Fruit fly (Drosophila melanogaster): ENCODE measurements around the gene CRMP.

Gene CRMP

dm6 chr3R:5573883-5574282 lies 3.0 kb downstream of the CRMP start:
- peak; percentile 44 for TF ChIP-seq Met (GFP tag; optimal IDR thresholded peaks at IDR 0.05)
- TF ChIP-seq OdsH (GFP tag; optimal IDR thresholded peaks at IDR 0.05): no peak
- no peak for TF ChIP-seq Lpt (GFP tag; optimal IDR thresholded peaks at IDR 0.05)
- no peak for TF ChIP-seq CG3032 (tag; optimal IDR thresholded peaks at IDR 0.05)
- TF ChIP-seq ss (GFP tag; optimal IDR thresholded peaks at IDR 0.05): no peak
- TF ChIP-seq dac (GFP tag; optimal IDR thresholded peaks at IDR 0.05): no peak
- TF ChIP-seq CG6854 (GFP tag; optimal IDR thresholded peaks at IDR 0.05): no peak
- no peak for TF ChIP-seq CG16779 (tag; optimal IDR thresholded peaks at IDR 0.05)
- peak; percentile 2 for TF ChIP-seq CG31627 (GFP tag; optimal IDR thresholded peaks at IDR 0.05)
- TF ChIP-seq Ets21C (GFP tag; optimal IDR thresholded peaks at IDR 0.05): no peak
- TF ChIP-seq Eip93F (GFP tag; optimal IDR thresholded peaks at IDR 0.05): no peak
- no peak for TF ChIP-seq fd85E (GFP tag; optimal IDR thresholded peaks at IDR 0.05)
- no peak for TF ChIP-seq CG15336 (GFP tag; IDR thresholded peaks at IDR 0.05)
- no peak for TF ChIP-seq CG6808 (GFP tag; optimal IDR thresholded peaks at IDR 0.05)
- peak; percentile 16 for TF ChIP-seq cyc (GFP tag; optimal IDR thresholded peaks at IDR 0.05)
- TF ChIP-seq CG6163 (GFP tag; IDR thresholded peaks at IDR 0.05): no peak
- no peak for TF ChIP-seq CG8119 (GFP tag; IDR thresholded peaks at IDR 0.05)

dm6 chr3R:5587863-5588519 lies 17.1 kb downstream of the CRMP start, which contains the start of gene CG2926:
Gene CG2926, minus strand, starts transcription at chr3R:5588380.
- TF ChIP-seq CG15336 (GFP tag; IDR thresholded peaks at IDR 0.05) (peak; percentile 28; the same call in 1 of the 2 replicates), CG31627 (GFP tag; optimal IDR thresholded peaks at IDR 0.05) (peak; percentile 18), lz (GFP tag; optimal IDR thresholded peaks at IDR 0.05) (peak; percentile 40), esn (GFP tag; optimal IDR thresholded peaks at IDR 0.05) (peak; percentile 43), CG6854 (GFP tag; optimal IDR thresholded peaks at IDR 0.05) (peak; percentile 45), CG6163 (GFP tag; IDR thresholded peaks at IDR 0.05) (no peak; the same call in 2 of the 3 replicates), CG16779 (tag; optimal IDR thresholded peaks at IDR 0.05) (no peak), CG8119 (GFP tag; IDR thresholded peaks at IDR 0.05) (no peak), cyc (GFP tag; optimal IDR thresholded peaks at IDR 0.05) (peak; percentile 31)

- TF ChIP-seq svp (GFP tag) (no peak), CG11762 (GFP tag; optimal IDR thresholded peaks at IDR 0.05; ENCODE audit: insufficient read depth) (no peak), eg (GFP tag; IDR thresholded peaks at IDR 0.05) (no peak), lz (GFP tag; optimal IDR thresholded peaks at IDR 0.05) (no peak), Smox (GFP tag; optimal IDR thresholded peaks at IDR 0.05) (no peak)
Measured at dm6 chr3R:5588573-5588972, 17.7 kb downstream of the CRMP start, which contains the start of gene PolZ2. Gene PolZ2, plus strand, starts transcription at chr3R:5588873.

- no peak for TF ChIP-seq Blimp-1 (GFP tag; optimal IDR thresholded peaks at IDR 0.05)
- no peak for TF ChIP-seq CG10631 (GFP tag; optimal IDR thresholded peaks at IDR 0.05)
- TF ChIP-seq CG6163 (GFP tag; IDR thresholded peaks at IDR 0.05): no peak
- TF ChIP-seq topi (GFP tag; optimal IDR thresholded peaks at IDR 0.05): peak; percentile 20
- TF ChIP-seq net (GFP tag; optimal IDR thresholded peaks at IDR 0.05): no peak
- peak; percentile 37 for TF ChIP-seq cyc (GFP tag; optimal IDR thresholded peaks at IDR 0.05)
- peak; percentile 49 for TF ChIP-seq CG31627 (GFP tag; optimal IDR thresholded peaks at IDR 0.05)
- no peak for TF ChIP-seq Eip75B (GFP tag; optimal IDR thresholded peaks at IDR 0.05)
- TF ChIP-seq CG1621 (tag; optimal IDR thresholded peaks at IDR 0.05): peak; percentile 9
- no peak for TF ChIP-seq Hr4 (GFP tag; optimal IDR thresholded peaks at IDR 0.05)
- TF ChIP-seq CG3032 (tag; optimal IDR thresholded peaks at IDR 0.05): peak; percentile 58
- TF ChIP-seq Hr39 (GFP tag; optimal IDR thresholded peaks at IDR 0.05): no peak
- peak; percentile 10 for TF ChIP-seq CG6854 (GFP tag; optimal IDR thresholded peaks at IDR 0.05)
- TF ChIP-seq CG4318 (GFP tag; optimal IDR thresholded peaks at IDR 0.05): no peak
- TF ChIP-seq CG34406 (GFP tag; optimal IDR thresholded peaks at IDR 0.05): no peak
- peak; percentile 7 for TF ChIP-seq Ets96B (tag; optimal IDR thresholded peaks at IDR 0.05)
- TF ChIP-seq fkh (GFP tag; optimal IDR thresholded peaks at IDR 0.05): peak; percentile 92
- peak; percentile 61 for TF ChIP-seq Eip78C (GFP tag)
- TF ChIP-seq CG8632 (GFP tag; optimal IDR thresholded peaks at IDR 0.05): no peak
- TF ChIP-seq CG11902 (GFP tag; optimal IDR thresholded peaks at IDR 0.05): no peak
- no peak for TF ChIP-seq Sox14 (GFP tag; optimal IDR thresholded peaks at IDR 0.05)
- no peak for TF ChIP-seq CG3919 (GFP tag; optimal IDR thresholded peaks at IDR 0.05)
- no peak for TF ChIP-seq svp (GFP tag)
- peak; percentile 11 for TF ChIP-seq esn (GFP tag; optimal IDR thresholded peaks at IDR 0.05)
- TF ChIP-seq Eip93F (GFP tag; optimal IDR thresholded peaks at IDR 0.05): no peak
- peak; percentile 26 for TF ChIP-seq lz (GFP tag; optimal IDR thresholded peaks at IDR 0.05)
- no peak for TF ChIP-seq CG8119 (GFP tag; IDR thresholded peaks at IDR 0.05)
- peak; percentile 38 for TF ChIP-seq dsx (GFP tag; optimal IDR thresholded peaks at IDR 0.05; ENCODE audit: poor library complexity, severe bottlenecking)
- TF ChIP-seq CG11294 (GFP tag; IDR thresholded peaks at IDR 0.05): no peak
- no peak for TF ChIP-seq Lpt (GFP tag; optimal IDR thresholded peaks at IDR 0.05)
- TF ChIP-seq achi (GFP tag; optimal IDR thresholded peaks at IDR 0.05): peak; percentile 95
Measured at dm6 chr3R:5591398-5591853, 20.5 kb downstream of the CRMP start, which contains the start of the genes noi and Vha26. Gene noi, minus strand, starts transcription at chr3R:5591459. Gene Vha26, plus strand, starts transcription at chr3R:5591763.
